Fruit fly (Drosophila melanogaster) whole organism, prepupa: ENCODE results near the gene Gr39a.

Experiments used
- CG34406 ChIP-seq: fragments of 200-800 bp; sonication (Bioruptor generic); optimal IDR thresholded peaks from 3 replicates; lab custom pipeline; 2016; ENCODE audit warnings: missing biosample characterization, missing genetic modification characterization
- CG4318 ChIP-seq: fragments of 200-800 bp; sonication (Bioruptor generic); optimal IDR thresholded peaks from 3 replicates; lab custom pipeline; 2017; ENCODE audit warnings: missing biosample characterization, mild to moderate bottlenecking, missing genetic modification characterization
- Hr38 ChIP-seq: sonication (Bioruptor generic); optimal IDR thresholded peaks from 2 replicates; lab custom pipeline; 2016; ENCODE audit warnings: missing biosample characterization, missing genetic modification characterization

- no peak for TF ChIP-seq CG34406
- no peak for TF ChIP-seq Hr38 (GFP tag; lab: Kevin White, UChicago)
- TF ChIP-seq CG4318 (GFP tag; lab: Kevin White, UChicago): no peak
Measured at dm6 chr2L:21259008-21259407, 31.5 kb upstream of the Gr39a start.
